Worm (Caenorhabditis elegans) whole organism, L4/young adult: ENCODE data around the gene C09H10.9.
"Not testable (repeated sequence)": the region's sequence is repeated elsewhere in the genome, so short reads cannot be mapped to it uniquely, and the experiment has no call there.

Experiments used
- W03F9.2 ChIP-seq: fragments of 150-350 bp; optimal IDR thresholded peaks from 2 replicates; lab custom pipeline; 2014; ENCODE audit warnings: missing biosample characterization, missing genetic modification characterization
- dao-5 ChIP-seq: sonication (generic microtip); optimal IDR thresholded peaks from 2 replicates; lab custom pipeline; 2016; ENCODE audit warnings: missing genotype, missing genetic modification characterization, moderate library complexity, missing compliant biosample characterization
- him-1 ChIP-seq: sonication (generic microtip); optimal IDR thresholded peaks from 2 replicates; lab custom pipeline; 2016; ENCODE audit warnings: missing genotype, missing genetic modification reagents, missing genetic modification characterization, missing compliant biosample characterization

C09H10.9 gene

DNA sequence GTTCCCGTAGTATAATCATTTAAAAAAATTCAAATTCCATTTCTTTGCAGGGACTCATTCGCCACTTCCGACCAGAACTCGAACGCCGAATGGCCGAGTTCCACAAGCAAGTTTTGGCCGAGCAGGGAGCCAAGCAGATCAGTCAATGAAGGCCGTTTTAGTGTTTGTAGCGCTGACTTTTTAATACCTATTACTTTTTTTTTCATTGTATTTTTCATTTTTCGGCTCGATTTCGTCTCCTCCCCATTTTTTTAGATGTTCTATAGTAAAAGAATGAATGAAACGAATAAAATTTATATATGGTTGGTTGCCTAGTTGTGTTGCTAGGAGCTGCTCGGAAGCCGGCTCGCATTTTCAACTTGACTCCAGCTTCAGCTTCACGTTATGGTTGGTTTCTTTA, 4.4 kb upstream of the C09H10.9 start, which contains the start of gene C09H10.4:
Gene C09H10.4, plus strand, starts transcription at position 301 of the 400 bp plus-strand sequence.
- TF ChIP-seq him-1 (tag; lab: Kevin White, UChicago) (no peak), dao-5 (no peak), W03F9.2 (tag; lab: Kevin White, UChicago) (no peak)

DNA sequence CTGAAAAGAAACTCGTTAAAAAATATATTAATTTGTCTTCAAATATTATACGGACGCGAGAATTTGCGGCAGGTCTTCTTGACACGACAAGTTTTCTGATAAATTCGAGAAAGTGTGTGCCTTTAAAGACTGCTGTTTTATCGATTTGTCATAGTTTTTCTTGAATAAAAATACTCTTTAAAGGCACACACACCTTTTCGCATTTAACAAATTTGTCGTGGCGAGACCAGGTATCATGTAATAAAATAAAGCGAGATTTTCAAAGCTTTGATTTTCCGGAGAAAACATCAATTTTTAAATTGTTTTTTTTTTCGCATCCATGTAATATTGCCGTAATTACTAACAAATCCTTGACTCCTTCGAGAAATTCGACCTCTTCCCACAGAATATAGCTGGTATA, 3.1 kb upstream of the C09H10.9 start:
- TF ChIP-seq dao-5 (no peak), him-1 (tag; lab: Kevin White, UChicago) (no peak), W03F9.2 (tag; lab: Kevin White, UChicago) (no peak)

DNA sequence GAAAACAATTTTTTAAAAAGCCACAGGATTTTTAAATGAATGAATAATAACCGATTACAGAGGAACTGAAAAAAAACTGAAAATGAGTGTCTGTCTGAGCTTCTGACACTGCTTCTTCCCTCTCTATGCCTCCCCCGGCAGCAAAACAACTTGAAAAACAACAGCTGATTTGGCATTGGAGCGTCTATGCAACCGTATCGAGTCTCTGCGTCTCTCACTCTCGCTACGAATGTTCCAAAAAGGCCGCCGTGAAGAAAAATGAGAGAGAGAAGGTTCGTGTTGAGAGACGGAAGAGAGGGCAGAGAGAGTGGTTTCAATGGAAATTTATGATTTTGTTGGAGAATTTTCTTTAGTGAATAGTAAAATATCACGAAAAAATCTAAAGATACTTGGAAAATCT, 1.2 kb upstream of the C09H10.9 start:
- TF ChIP-seq him-1 (tag; lab: Kevin White, UChicago) (no peak), dao-5 (no peak), W03F9.2 (tag; lab: Kevin White, UChicago) (peak; percentile 64)

DNA sequence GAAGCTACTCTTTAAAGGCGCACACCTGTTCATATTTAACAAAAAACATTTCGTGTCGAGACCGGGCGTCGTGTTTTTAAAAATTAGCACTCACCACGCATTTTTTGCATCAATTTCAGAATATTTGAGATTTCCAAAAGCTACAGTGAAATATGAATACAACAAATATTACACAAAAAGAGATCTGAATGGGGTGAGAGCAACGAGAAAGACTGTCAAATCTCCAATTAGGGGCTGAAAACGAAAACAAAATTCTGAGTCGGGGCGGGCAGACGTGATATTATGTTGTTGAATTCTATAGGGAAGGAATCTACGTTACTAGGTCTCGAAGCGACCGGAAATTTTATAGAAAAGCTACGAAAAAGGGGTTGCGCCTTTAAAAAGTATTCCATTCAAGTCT, 605 bp upstream of the C09H10.9 start, which contains the start of gene C09H10.5:
Gene C09H10.5, minus strand, starts transcription at position 101 of the 400 bp plus-strand sequence.
- TF ChIP-seq him-1 (tag; lab: Kevin White, UChicago): no peak
- TF ChIP-seq dao-5: no peak
- no peak for TF ChIP-seq W03F9.2 (tag; lab: Kevin White, UChicago)

DNA sequence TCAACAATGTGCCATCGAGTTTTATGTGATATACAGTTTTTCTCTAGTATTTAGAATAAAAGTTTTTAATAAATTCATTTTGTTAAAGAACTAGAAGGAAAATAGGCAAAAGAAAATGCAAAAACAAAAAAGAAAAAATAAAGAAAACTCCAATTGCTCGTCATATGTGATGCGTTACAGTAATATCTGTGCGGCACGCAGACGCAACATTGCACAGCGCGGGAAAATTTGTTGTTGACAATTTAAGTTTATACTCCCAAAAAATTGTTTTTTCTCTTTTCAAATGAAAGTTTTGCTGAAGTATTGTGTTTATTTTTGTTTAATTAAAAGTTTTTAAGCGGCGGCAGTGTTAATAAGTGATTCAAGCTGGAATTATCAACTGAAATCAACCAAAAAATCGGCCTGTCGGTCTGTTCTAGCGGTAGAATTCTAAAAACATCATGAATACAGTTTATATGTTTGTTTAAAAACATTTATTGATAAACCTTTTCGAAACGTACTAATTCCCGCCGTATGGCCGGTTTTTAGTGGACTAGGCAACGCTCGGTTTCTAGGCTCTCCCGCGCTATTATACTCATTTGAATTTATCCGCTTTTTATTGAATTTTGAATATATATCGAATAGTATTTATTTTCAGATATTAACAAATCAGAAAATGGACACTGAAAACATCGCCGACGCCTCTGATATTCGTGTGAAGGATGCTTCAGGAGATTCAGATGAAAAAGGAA, 1.9 kb downstream of the C09H10.9 start, which contains the start of gene nasp-1:
Gene nasp-1, plus strand, starts transcription at position 632 of the 731 bp plus-strand sequence.
- TF ChIP-seq W03F9.2 (tag; lab: Kevin White, UChicago): peak; percentile 8
- TF ChIP-seq dao-5: no peak
- no peak for TF ChIP-seq him-1 (tag; lab: Kevin White, UChicago)

DNA sequence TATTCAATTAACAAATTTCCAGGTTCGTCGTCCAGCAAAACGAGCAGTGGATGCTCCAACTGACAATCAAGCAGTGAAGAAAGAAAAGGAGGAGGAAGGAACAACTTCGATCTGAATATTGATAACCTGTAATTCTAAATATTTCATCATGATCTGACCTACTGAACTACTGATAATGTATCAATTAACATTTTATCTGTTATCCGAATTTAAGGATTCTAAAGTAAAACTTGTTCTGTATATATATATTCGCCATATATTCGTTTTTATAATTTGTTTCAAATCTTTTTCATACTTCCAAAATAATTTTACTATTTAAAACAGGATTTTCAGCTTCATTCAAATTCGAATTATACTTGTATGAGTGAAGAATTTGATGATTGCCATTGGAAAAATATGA, 3.6 kb downstream of the C09H10.9 start, which contains the start of gene apc-17:
Gene apc-17, plus strand, starts transcription at position 301 of the 400 bp plus-strand sequence.
- TF ChIP-seq dao-5 (no peak), W03F9.2 (tag; lab: Kevin White, UChicago) (no peak), him-1 (tag; lab: Kevin White, UChicago) (no peak)

DNA sequence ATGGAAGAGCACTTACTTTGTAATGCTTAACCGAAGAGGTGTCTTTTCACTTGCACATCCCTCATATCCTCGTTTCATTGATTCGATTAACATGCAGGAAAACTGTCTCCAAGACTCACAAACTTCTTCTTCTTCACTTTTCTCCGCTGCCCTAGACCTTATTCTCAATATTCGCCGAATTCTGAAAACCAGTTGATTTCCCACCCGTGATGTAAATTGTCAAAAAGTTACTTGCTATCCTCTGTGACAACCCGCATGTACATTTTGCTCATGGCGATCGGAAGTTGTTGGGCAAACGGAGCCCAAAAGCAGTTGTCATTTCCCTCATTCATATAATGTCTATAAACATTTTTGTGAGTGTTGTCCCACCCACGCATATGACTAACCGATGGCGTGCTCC, 6.2 kb downstream of the C09H10.9 start:
- TF ChIP-seq dao-5 (no peak), him-1 (tag; lab: Kevin White, UChicago) (no peak), W03F9.2 (tag; lab: Kevin White, UChicago) (no peak)

DNA sequence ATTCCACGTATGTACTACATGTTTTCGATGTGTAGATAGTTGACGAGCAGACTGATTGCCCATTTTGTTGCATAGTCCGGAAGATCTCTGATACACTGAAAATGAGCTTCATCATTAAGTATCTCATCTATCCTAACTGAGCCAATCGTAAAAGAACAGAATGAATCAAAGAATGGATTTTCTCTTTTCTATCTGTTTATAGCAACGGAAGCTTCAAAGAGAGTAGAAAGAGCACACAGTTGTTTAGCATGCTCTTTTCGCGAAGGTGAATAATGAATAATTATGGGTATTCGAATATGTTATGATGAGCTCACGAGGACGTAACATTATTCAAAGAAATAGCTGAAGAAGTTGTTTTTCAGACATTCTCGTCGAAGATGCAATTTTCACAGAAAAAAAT, 6.8 kb downstream of the C09H10.9 start, which contains the start of gene glb-4:
Gene glb-4, minus strand, starts transcription at position 101 of the 400 bp plus-strand sequence.
- TF ChIP-seq W03F9.2 (tag; lab: Kevin White, UChicago) (no peak), dao-5 (no peak), him-1 (tag; lab: Kevin White, UChicago) (no peak)

DNA sequence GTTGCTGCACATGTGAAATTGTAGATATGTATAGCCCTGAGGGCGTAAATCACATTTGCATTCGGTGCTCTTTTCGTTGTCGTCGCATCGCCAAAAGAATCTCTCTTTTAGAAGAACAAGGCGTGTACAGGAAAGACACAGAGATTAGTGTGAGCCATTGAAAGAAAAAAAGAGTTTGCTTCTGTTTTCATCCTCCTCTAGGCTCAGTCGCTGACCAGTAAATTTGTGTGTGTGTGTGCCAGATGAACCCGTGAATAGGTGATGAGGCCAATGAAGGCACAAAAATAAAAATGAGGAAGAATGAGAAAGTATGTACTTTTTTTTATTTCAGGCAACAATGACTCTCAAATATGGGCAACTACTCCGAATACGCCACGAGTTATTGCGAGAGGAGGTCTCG, 8.2 kb downstream of the C09H10.9 start, which contains the start of gene mat-2:
Gene mat-2, plus strand, starts transcription at position 301 of the 400 bp plus-strand sequence.
- TF ChIP-seq dao-5 (no peak), W03F9.2 (tag; lab: Kevin White, UChicago) (no peak), him-1 (tag; lab: Kevin White, UChicago) (no peak)

DNA sequence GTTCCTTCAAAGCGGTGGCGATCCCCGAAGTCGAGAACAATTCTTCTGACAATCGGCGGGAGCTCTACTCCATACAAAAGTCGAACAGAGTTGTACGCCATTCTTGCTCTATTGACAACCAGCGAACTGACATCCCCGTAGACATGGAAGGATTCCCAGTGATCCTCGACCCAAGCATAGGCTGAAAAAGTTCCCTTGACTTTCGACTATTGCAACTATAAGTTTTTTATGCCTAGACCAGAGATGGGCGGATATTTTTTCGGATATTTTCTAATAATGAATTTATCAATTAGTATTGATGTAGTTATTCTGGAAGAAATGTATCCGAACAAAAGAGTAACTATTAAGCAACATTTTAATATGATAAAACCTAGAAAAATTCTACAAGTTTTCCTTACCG, 17.5 kb downstream of the C09H10.9 start, which contains the start of gene W10C6.2:
Gene W10C6.2, minus strand, starts transcription at position 101 of the 400 bp plus-strand sequence.
- not testable (repeated sequence) for TF ChIP-seq him-1 (tag; lab: Kevin White, UChicago); dao-5; W03F9.2 (tag; lab: Kevin White, UChicago)

DNA sequence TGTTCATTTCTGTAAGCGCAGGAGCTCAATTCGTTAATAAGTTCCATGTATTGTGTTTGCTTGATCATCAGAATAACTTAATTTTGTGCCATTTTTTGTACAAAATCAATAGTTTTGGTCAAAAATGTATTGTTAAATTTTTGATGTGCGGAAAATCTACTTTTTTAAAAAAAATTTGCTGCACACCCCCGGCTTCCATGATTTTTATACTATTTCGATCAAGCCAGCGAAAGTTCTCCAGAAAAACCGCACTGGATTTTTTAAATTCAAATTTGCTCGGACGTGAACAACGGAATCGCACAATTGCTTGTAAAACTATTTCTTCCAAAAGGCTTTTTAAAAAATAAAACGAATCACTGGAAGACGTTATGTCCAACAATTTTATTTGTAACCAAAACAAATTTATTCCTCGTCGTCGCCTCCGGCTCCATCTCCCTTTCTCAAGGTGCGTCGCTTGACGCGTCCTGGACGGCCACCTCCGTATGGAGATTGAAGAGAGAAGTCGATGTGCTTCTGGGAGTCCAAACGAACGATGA, 20.9 kb downstream of the C09H10.9 start:
- TF ChIP-seq him-1 (tag; lab: Kevin White, UChicago) (no peak), dao-5 (no peak), W03F9.2 (tag; lab: Kevin White, UChicago) (no peak)

DNA sequence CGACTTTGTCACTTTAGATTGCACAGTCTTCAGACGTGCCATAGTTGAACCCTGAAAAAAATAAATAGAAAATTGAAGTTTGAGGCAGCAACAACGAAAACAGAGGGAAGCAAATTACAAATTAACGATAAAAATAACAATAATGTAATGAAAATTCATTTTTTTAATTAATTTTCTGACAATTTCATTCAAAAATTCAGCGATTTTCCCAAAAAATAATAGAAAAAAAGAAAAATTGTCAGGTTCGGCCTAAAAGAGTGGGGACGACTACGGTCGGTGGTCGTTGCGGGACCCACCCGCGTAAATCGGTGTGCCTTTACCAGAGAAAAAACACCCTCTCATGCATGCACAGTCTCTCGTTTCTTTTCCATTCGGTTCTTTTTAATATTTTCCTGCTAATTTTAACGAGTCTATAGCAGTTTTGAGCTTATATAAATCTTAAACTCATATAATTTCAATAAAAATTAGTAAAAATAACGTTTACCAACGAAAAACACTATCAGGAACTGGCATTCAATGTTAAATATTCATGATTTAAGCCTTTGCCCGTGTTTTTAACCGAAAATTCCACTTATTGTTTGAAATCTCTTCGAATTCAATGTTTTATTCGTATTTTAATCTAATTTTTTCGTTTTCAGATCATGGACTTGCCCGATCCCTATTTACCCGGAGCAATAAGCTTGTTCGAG, 22.2 kb downstream of the C09H10.9 start, which contains the start of the genes rps-9 and lsm-1:
Gene rps-9, minus strand, starts transcription at position 51 of the 689 bp plus-strand sequence.
Gene lsm-1, plus strand, starts transcription at position 639 of the 689 bp plus-strand sequence.
- TF ChIP-seq dao-5 (no peak), W03F9.2 (tag; lab: Kevin White, UChicago) (peak; percentile 63)

DNA sequence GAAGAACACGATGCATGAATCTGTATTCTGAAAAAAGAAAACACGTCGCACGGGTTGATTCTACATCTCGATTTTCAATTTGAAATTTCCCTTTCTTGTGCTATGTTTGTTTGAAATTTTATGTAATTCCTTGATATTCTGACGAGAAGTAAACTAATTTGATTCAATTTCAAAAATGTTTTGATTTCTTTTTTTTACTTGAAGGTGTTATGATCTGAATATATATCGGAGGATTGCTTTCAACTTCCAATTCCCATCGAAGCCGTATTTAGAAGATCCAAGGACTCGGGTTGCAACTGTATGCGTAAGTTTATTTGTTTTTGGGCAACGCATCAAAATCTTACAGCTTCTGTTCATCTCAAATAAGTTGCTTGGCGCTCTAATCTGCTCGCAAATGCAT, 23.1 kb downstream of the C09H10.9 start, which contains the start of gene F40F8.1:
Gene F40F8.1, plus strand, starts transcription at position 301 of the 400 bp plus-strand sequence.
- no peak for TF ChIP-seq dao-5
- no peak for TF ChIP-seq him-1 (tag; lab: Kevin White, UChicago)
- no peak for TF ChIP-seq W03F9.2 (tag; lab: Kevin White, UChicago)
